Worm (Caenorhabditis elegans) whole organism, L1 larva: Measurements from ENCODE around the gene arrd-14.

ENCODE experiments used
- elt-2 ChIP-seq: sonication (generic microtip); optimal IDR thresholded peaks from 2 replicates; lab custom pipeline; 2016; ENCODE audit warnings: missing genetic modification characterization, mild to moderate bottlenecking, inconsistent platforms, missing compliant biosample characterization, missing genetic modification reagents
- elt-3 ChIP-seq, 6 experiments: fragments of 150-350 bp in 1 of 6; sonication (generic microtip); optimal IDR thresholded peaks; 2 replicates each; lab custom pipeline; 2017 to 2018; ENCODE audit warnings: missing biosample characterization in 6 of 6, missing genetic modification characterization in 6 of 6, inconsistent platforms in 1 of 6
- fos-1 ChIP-seq: fragments of 150-350 bp; optimal IDR thresholded peaks from 2 replicates; lab custom pipeline; 2014; ENCODE audit warnings: missing biosample characterization, missing genetic modification characterization
- nhr-47 ChIP-seq: sonication (generic microtip); optimal IDR thresholded peaks from 2 replicates; lab custom pipeline; 2016; ENCODE audit warnings: mild to moderate bottlenecking, missing genetic modification characterization, moderate library complexity, missing compliant biosample characterization
- nhr-77 ChIP-seq: fragments of 150-350 bp; optimal IDR thresholded peaks from 2 replicates; lab custom pipeline; 2014; ENCODE audit warnings: missing biosample characterization, missing genetic modification characterization
- unc-62 ChIP-seq: fragments of 150-350 bp; optimal IDR thresholded peaks from 2 replicates; lab custom pipeline; 2014; ENCODE audit warnings: missing biosample characterization, missing genetic modification reagents, missing genetic modification characterization
- ztf-11 ChIP-seq, 2 experiments: sonication (generic microtip); optimal IDR thresholded peaks; 2 replicates each; lab custom pipeline; 2016 to 2017; ENCODE audit warnings: missing genetic modification characterization in 2 of 2, missing biosample characterization in 1 of 2, missing compliant biosample characterization in 1 of 2
- ztf-4 ChIP-seq: fragments of 150-350 bp; optimal IDR thresholded peaks from 2 replicates; lab custom pipeline; 2014; ENCODE audit warnings: missing biosample characterization, missing genetic modification characterization

- TF ChIP-seq ztf-4 (tag; lab: Kevin White, UChicago) (no peak), elt-2 (no peak), nhr-47 (tag; lab: Kevin White, UChicago) (no peak), ztf-11 (tag; optimal IDR thresholded peaks at IDR 0.05; lab: Kevin White, UChicago) (no peak), unc-62 (no peak), elt-3 (tag; optimal IDR thresholded peaks at IDR 0.05; lab: Kevin White, UChicago) (no peak), fos-1 (no peak), nhr-77 (tag; lab: Kevin White, UChicago) (no peak)
These were observed 29.4 kb upstream of the arrd-14 start, which contains the start of gene Y54G9A.5 for ce11 chrII:13722763-13723162.
